Worm (Caenorhabditis elegans) whole organism, L3 larva: ENCODE measurements around the gene H40L08.9.

Experiments
- daf-12 ChIP-seq: fragments of 150-350 bp; optimal IDR thresholded peaks from 2 replicates; lab custom pipeline; 2014; ENCODE audit warnings: missing biosample characterization, missing genetic modification reagents, missing genetic modification characterization
- jun-1 ChIP-seq: fragments of 150-350 bp; optimal IDR thresholded peaks from 2 replicates; lab custom pipeline; 2014; ENCODE audit warnings: missing biosample characterization, missing genetic modification reagents, missing genetic modification characterization
- nhr-12 ChIP-seq: fragments of 150-350 bp; optimal IDR thresholded peaks from 2 replicates; lab custom pipeline; 2014; ENCODE audit warnings: missing biosample characterization, missing genetic modification characterization
- nhr-28 ChIP-seq: fragments of 150-350 bp; optimal IDR thresholded peaks from 2 replicates; lab custom pipeline; 2014; ENCODE audit warnings: missing biosample characterization, missing genetic modification characterization
- nhr-76 ChIP-seq: fragments of 150-350 bp; sonication (generic microtip); optimal IDR thresholded peaks from 5 replicates; lab custom pipeline; 2014; ENCODE audit warnings: missing biosample characterization, missing genetic modification characterization
- pqm-1 ChIP-seq: fragments of 150-350 bp; optimal IDR thresholded peaks from 2 replicates; lab custom pipeline; 2017; ENCODE audit warnings: missing biosample characterization, missing genetic modification characterization, inconsistent platforms
- skn-1 ChIP-seq: fragments of 150-350 bp; optimal IDR thresholded peaks from 2 replicates; lab custom pipeline; 2014; ENCODE audit warnings: missing biosample characterization, missing genetic modification characterization
- unc-62 ChIP-seq: fragments of 150-350 bp; sonication (generic microtip); optimal IDR thresholded peaks from 4 replicates; lab custom pipeline; 2014; ENCODE audit warnings: missing biosample characterization, missing genetic modification reagents, missing genetic modification characterization
- zag-1 ChIP-seq: fragments of 150-350 bp; optimal IDR thresholded peaks from 2 replicates; lab custom pipeline; 2014; ENCODE audit warnings: missing biosample characterization, missing genetic modification characterization
- ztf-4 ChIP-seq: fragments of 150-350 bp; optimal IDR thresholded peaks from 2 replicates; lab custom pipeline; 2014; ENCODE audit warnings: missing biosample characterization, missing genetic modification characterization

- no peak for TF ChIP-seq unc-62 (GFP tag; lab: Kevin White, UChicago)
- TF ChIP-seq ztf-4 (tag; lab: Kevin White, UChicago): no peak
- TF ChIP-seq zag-1 (tag; lab: Kevin White, UChicago): no peak
- TF ChIP-seq nhr-28 (tag; lab: Kevin White, UChicago): no peak
- TF ChIP-seq skn-1 (tag; lab: Kevin White, UChicago): no peak
- TF ChIP-seq jun-1 (tag; lab: Kevin White, UChicago): no peak
- TF ChIP-seq daf-12 (tag; lab: Kevin White, UChicago): no peak
- TF ChIP-seq pqm-1 (tag; lab: Kevin White, UChicago): no peak
- TF ChIP-seq nhr-76 (tag; lab: Kevin White, UChicago): no peak
- TF ChIP-seq nhr-12 (tag; lab: Kevin White, UChicago): no peak
Measured at ce11 chrX:15053223-15053933, 22.9 kb downstream of the H40L08.9 start, which contains the start of gene H03G16.1.
